Fruit fly (Drosophila melanogaster): ENCODE data around the gene CG4619.

CG4619 gene

dm6 chr2L:9908468-9908967, 30.1 kb upstream of the CG4619 start, which contains the start of gene CG13124 (continued):
- TF ChIP-seq ase (GFP tag; IDR thresholded peaks at IDR 0.05), result no peak
- no peak for TF ChIP-seq twi (tag; optimal IDR thresholded peaks at IDR 0.05)
- no peak for TF ChIP-seq sug (tag; optimal IDR thresholded peaks at IDR 0.05)
- no peak for TF ChIP-seq NK7.1 (GFP tag; optimal IDR thresholded peaks at IDR 0.05)
- TF ChIP-seq sob (GFP tag; IDR thresholded peaks at IDR 0.05), result no peak
- TF ChIP-seq dpn (GFP tag; optimal IDR thresholded peaks at IDR 0.05), result no peak
- TF ChIP-seq CG3995 (GFP tag; optimal IDR thresholded peaks at IDR 0.05), result peak; percentile 22
- no peak for TF ChIP-seq HmgD (GFP tag; optimal IDR thresholded peaks at IDR 0.05)
- TF ChIP-seq hb (GFP tag; IDR thresholded peaks at IDR 0.05; ENCODE audit: partially characterized antibody), result no peak
- peak; percentile 73; the same call in 1 of the 2 replicates for TF ChIP-seq CG32532 (GFP tag; IDR thresholded peaks at IDR 0.05)
- peak; percentile 54 for TF ChIP-seq Meics (GFP tag; optimal IDR thresholded peaks at IDR 0.05)
- no peak for TF ChIP-seq sima (GFP tag; optimal IDR thresholded peaks at IDR 0.05)
- peak; percentile 4 for TF ChIP-seq Sox102F (GFP tag; optimal IDR thresholded peaks at IDR 0.05)
- no peak for TF ChIP-seq br (optimal IDR thresholded peaks at IDR 0.05)
- no peak for TF ChIP-seq disco-r (GFP tag; optimal IDR thresholded peaks at IDR 0.05)
- no peak for TF ChIP-seq ato (GFP tag; IDR thresholded peaks at IDR 0.05; ENCODE audit: partially characterized antibody)
- 0 out of 2 replicates have a peak, but pooled peaks have one; percentile 7 for TF ChIP-seq CG3847 (GFP tag; IDR thresholded peaks at IDR 0.05)
- no peak for TF ChIP-seq CG13123 (GFP tag; optimal IDR thresholded peaks at IDR 0.05)
- no peak for TF ChIP-seq Hr78 (GFP tag; optimal IDR thresholded peaks at IDR 0.05)
- TF ChIP-seq MTF-1 (GFP tag; optimal IDR thresholded peaks at IDR 0.05; ENCODE audit: borderline replicate concordance), result no peak
- no peak for TF ChIP-seq vnd (GFP tag; IDR thresholded peaks at IDR 0.05; ENCODE audit: partially characterized antibody)
- peak; percentile 24 for TF ChIP-seq CG7839 (tag; optimal IDR thresholded peaks at IDR 0.05)
- TF ChIP-seq Atf6 (GFP tag; IDR thresholded peaks at IDR 0.05), result peak; percentile 59
- TF ChIP-seq Poxn (GFP tag; IDR thresholded peaks at IDR 0.05), result no peak
- no peak for TF ChIP-seq bab2 (GFP tag; optimal IDR thresholded peaks at IDR 0.05)
- no peak for TF ChIP-seq ewg (GFP tag; optimal IDR thresholded peaks at IDR 0.05)
- no peak for TF ChIP-seq btn (GFP tag; optimal IDR thresholded peaks at IDR 0.05)
- no peak for TF ChIP-seq cad (GFP tag; optimal IDR thresholded peaks at IDR 0.05)
- TF ChIP-seq CG2202 (tag; optimal IDR thresholded peaks at IDR 0.05), result no peak
- peak; percentile 62 for TF ChIP-seq CG34376 (GFP tag; optimal IDR thresholded peaks at IDR 0.05)
- TF ChIP-seq Ada2b (GFP tag; IDR thresholded peaks at IDR 0.05), result no peak
- no peak for TF ChIP-seq ac (GFP tag; optimal IDR thresholded peaks at IDR 0.05)
- TF ChIP-seq CG2199 (GFP tag; IDR thresholded peaks at IDR 0.05), result no peak
- no peak for TF ChIP-seq danr (GFP tag; IDR thresholded peaks at IDR 0.05)
- peak; percentile 50 for TF ChIP-seq CG13894 (tag; optimal IDR thresholded peaks at IDR 0.05)
- TF ChIP-seq MBD-R2 (GFP tag; IDR thresholded peaks at IDR 0.05), result no peak
- no peak for TF ChIP-seq ems (GFP tag; optimal IDR thresholded peaks at IDR 0.05)
- TF ChIP-seq pita (GFP tag; optimal IDR thresholded peaks at IDR 0.05), result no peak
- TF ChIP-seq CG9437 (GFP tag; optimal IDR thresholded peaks at IDR 0.05), result no peak
- TF ChIP-seq Jarid2 (GFP tag; optimal IDR thresholded peaks at IDR 0.05), result peak; percentile 10
- TF ChIP-seq CG10565 (GFP tag; optimal IDR thresholded peaks at IDR 0.05), result no peak
- no peak for TF ChIP-seq kni (GFP tag; optimal IDR thresholded peaks at IDR 0.05)
- TF ChIP-seq slbo (GFP tag; IDR thresholded peaks at IDR 0.05), result peak; percentile 49; the same call in 1 of the 2 replicates
- TF ChIP-seq az2 (GFP tag; optimal IDR thresholded peaks at IDR 0.05), result no peak
- TF ChIP-seq ap (GFP tag; IDR thresholded peaks at IDR 0.05), result 0 out of 2 replicates have a peak, but pooled peaks have one; percentile 22
- TF ChIP-seq CG16779 (GFP tag; IDR thresholded peaks at IDR 0.05), result no peak
- TF ChIP-seq Gsc (GFP tag; IDR thresholded peaks at IDR 0.05), result no peak
- no peak for TF ChIP-seq CG6272 (GFP tag; IDR thresholded peaks at IDR 0.05)
- peak; percentile 21 for TF ChIP-seq her (GFP tag; optimal IDR thresholded peaks at IDR 0.05)
- TF ChIP-seq C15 (GFP tag; IDR thresholded peaks at IDR 0.05), result no peak
- peak; percentile 55 for TF ChIP-seq Hmr (GFP tag; optimal IDR thresholded peaks at IDR 0.05)
- TF ChIP-seq sens-2 (GFP tag; IDR thresholded peaks at IDR 0.05), result 0 out of 2 replicates have a peak, but pooled peaks have one; percentile 10
